Worm (Caenorhabditis elegans): ENCODE data around the gene C52E2.3.
A peak's percentile ranks its signal among the peaks of the same experiment; 100 is the strongest.

C52E2.3 gene

ce11 chrII:1848109-1848508, 2.9 kb upstream of the C52E2.3 start, which contains the start of gene fbxb-97:
Gene fbxb-97 (minus strand): TSS chrII:1848161.
- TF ChIP-seq nhr-43 (tag; optimal IDR thresholded peaks at IDR 0.05; ENCODE audit: poor library complexity, severe bottlenecking) (no peak), lsy-12 (tag; optimal IDR thresholded peaks at IDR 0.05) (no peak), mdl-1 (tag; optimal IDR thresholded peaks at IDR 0.05) (no peak), ama-1 (optimal IDR thresholded peaks at IDR 0.05) (no peak), nhr-12 (tag; optimal IDR thresholded peaks at IDR 0.05) (no peak), pha-4 (tag; optimal IDR thresholded peaks at IDR 0.05) (no peak), sea-2 (GFP tag; optimal IDR thresholded peaks at IDR 0.05) (no peak), jun-1 (tag; optimal IDR thresholded peaks at IDR 0.05) (no peak), lin-39 (tag; optimal IDR thresholded peaks at IDR 0.05) (no peak), nhr-237 (tag; optimal IDR thresholded peaks at IDR 0.05) (no peak), nhr-76 (tag; optimal IDR thresholded peaks at IDR 0.05) (no peak), ZK546.5 (tag; optimal IDR thresholded peaks at IDR 0.05) (no peak), lin-15B (tag; optimal IDR thresholded peaks at IDR 0.05) (no peak), unc-39 (tag; optimal IDR thresholded peaks at IDR 0.05) (no peak), daf-12 (tag; optimal IDR thresholded peaks at IDR 0.05) (no peak), nfya-1 (tag; optimal IDR thresholded peaks at IDR 0.05; ENCODE audit: insufficient read depth) (no peak), ceh-82 (tag; optimal IDR thresholded peaks at IDR 0.05) (no peak), nhr-23 (tag; optimal IDR thresholded peaks at IDR 0.05) (no peak), mml-1 (tag; optimal IDR thresholded peaks at IDR 0.05) (no peak), R02D3.7 (tag; optimal IDR thresholded peaks at IDR 0.05) (no peak)

- no peak for TF ChIP-seq pqm-1 (tag; optimal IDR thresholded peaks at IDR 0.05)
- no peak for TF ChIP-seq aly-2 (tag; optimal IDR thresholded peaks at IDR 0.05)
- no peak for TF ChIP-seq nhr-77 (tag; optimal IDR thresholded peaks at IDR 0.05)
- TF ChIP-seq unc-62 (GFP tag; optimal IDR thresholded peaks at IDR 0.05): no peak
- no peak for TF ChIP-seq ceh-16 (tag; optimal IDR thresholded peaks at IDR 0.05)
- no peak for TF ChIP-seq ceh-82 (tag; optimal IDR thresholded peaks at IDR 0.05)
- no peak for TF ChIP-seq ceh-9 (tag; optimal IDR thresholded peaks at IDR 0.05)
- TF ChIP-seq ztf-11 (tag; optimal IDR thresholded peaks at IDR 0.05): no peak
- no peak for TF ChIP-seq fkh-10 (GFP tag; optimal IDR thresholded peaks at IDR 0.05)
- no peak for TF ChIP-seq mdl-1 (tag; optimal IDR thresholded peaks at IDR 0.05)
- no peak for TF ChIP-seq ztf-4 (tag; optimal IDR thresholded peaks at IDR 0.05)
- TF ChIP-seq mml-1 (tag; optimal IDR thresholded peaks at IDR 0.05): no peak
These were observed 745 bp upstream of the C52E2.3 start, which contains the start of gene fbxb-96 for ce11 chrII:1850299-1850698. Gene fbxb-96 (minus strand): TSS chrII:1850399.

- TF ChIP-seq elt-1 (tag; optimal IDR thresholded peaks at IDR 0.05) (no peak), nfya-1 (tag; optimal IDR thresholded peaks at IDR 0.05; ENCODE audit: insufficient read depth) (no peak), egl-27 (tag; optimal IDR thresholded peaks at IDR 0.05) (peak; percentile 44), pqm-1 (tag; optimal IDR thresholded peaks at IDR 0.05) (peak; percentile 99), fos-1 (tag; optimal IDR thresholded peaks at IDR 0.05) (no peak), snpc-4 (tag; optimal IDR thresholded peaks at IDR 0.05) (no peak), ceh-82 (tag; optimal IDR thresholded peaks at IDR 0.05) (no peak), pha-4 (tag; optimal IDR thresholded peaks at IDR 0.05) (peak; percentile 52), elt-2 (tag; optimal IDR thresholded peaks at IDR 0.05) (peak; percentile 100), nhr-77 (tag; optimal IDR thresholded peaks at IDR 0.05) (no peak), nhr-43 (tag; optimal IDR thresholded peaks at IDR 0.05; ENCODE audit: poor library complexity, severe bottlenecking) (peak; percentile 85), jun-1 (tag; optimal IDR thresholded peaks at IDR 0.05) (peak; percentile 96), skn-1 (tag; optimal IDR thresholded peaks at IDR 0.05) (no peak)
These were observed 672 bp downstream of the C52E2.3 start for ce11 chrII:1851716-1852115.

ce11 chrII:1852503-1852902, 1.5 kb downstream of the C52E2.3 start, which contains the start of gene C52E2.2:
Gene C52E2.2 (plus strand): TSS chrII:1852803.
- no peak for TF ChIP-seq nhr-11 (tag; optimal IDR thresholded peaks at IDR 0.05)
- no peak for TF ChIP-seq ztf-11 (tag; optimal IDR thresholded peaks at IDR 0.05)
- no peak for TF ChIP-seq ceh-82 (tag; optimal IDR thresholded peaks at IDR 0.05)
- no peak for TF ChIP-seq fos-1 (tag; optimal IDR thresholded peaks at IDR 0.05)
- TF ChIP-seq nhr-43 (tag; optimal IDR thresholded peaks at IDR 0.05; ENCODE audit: poor library complexity, severe bottlenecking): no peak
- TF ChIP-seq zag-1 (tag; optimal IDR thresholded peaks at IDR 0.05): no peak
- no peak for TF ChIP-seq egl-5 (tag; optimal IDR thresholded peaks at IDR 0.05)
- TF ChIP-seq elt-2 (tag; optimal IDR thresholded peaks at IDR 0.05): no peak
- no peak for TF ChIP-seq lin-39 (tag; optimal IDR thresholded peaks at IDR 0.05)
- no peak for TF ChIP-seq sea-2 (GFP tag; optimal IDR thresholded peaks at IDR 0.05)
- TF ChIP-seq hmg-11 (tag; optimal IDR thresholded peaks at IDR 0.05): no peak
- no peak for TF ChIP-seq nhr-237 (tag; optimal IDR thresholded peaks at IDR 0.05)
- TF ChIP-seq daf-12 (tag; optimal IDR thresholded peaks at IDR 0.05): no peak
- TF ChIP-seq nhr-23 (tag; optimal IDR thresholded peaks at IDR 0.05): no peak
- TF ChIP-seq nhr-28 (tag; optimal IDR thresholded peaks at IDR 0.05): no peak
- TF ChIP-seq ceh-28 (tag; optimal IDR thresholded peaks at IDR 0.05): no peak
